Worm (Caenorhabditis elegans) whole organism, midembryonic: ENCODE results near the gene C04E6.4.

ENCODE experiments used
- T22C8.4 ChIP-seq: fragments of 200-800 bp; sonication (Bioruptor generic); IDR thresholded peaks from 2 replicates; pipeline ENCODE4 v1.3.6; 2022; ENCODE audit warnings: missing genetic modification characterization, missing compliant biosample characterization
- cog-1 ChIP-seq: sonication (generic microtip); optimal IDR thresholded peaks from 2 replicates; lab custom pipeline; 2016; ENCODE audit warnings: missing genetic modification characterization, missing compliant biosample characterization
- flt-1 ChIP-seq: fragments of 200-800 bp; sonication (Bioruptor generic); IDR thresholded peaks from 2 replicates; pipeline ENCODE4 v1.3.6; 2022; ENCODE audit warnings: missing genetic modification characterization, missing compliant biosample characterization
- klf-2 ChIP-seq: fragments of 200-800 bp; sonication (Bioruptor generic); conservative IDR thresholded peaks from 2 replicates; pipeline ENCODE4 v1.3.6; 2022; ENCODE audit warnings: missing genetic modification reagents, missing genetic modification characterization, missing compliant biosample characterization
- med-1 ChIP-seq: sonication (generic microtip); optimal IDR thresholded peaks from 2 replicates; lab custom pipeline; 2017; ENCODE audit warnings: missing genetic modification characterization, mild to moderate bottlenecking, missing compliant biosample characterization, antibody characterized with exemption, missing genetic modification reagents; ENCODE audit not compliant: insufficient read depth
- ref-1 ChIP-seq: fragments of 200-800 bp; sonication (Bioruptor generic); conservative IDR thresholded peaks from 2 replicates; pipeline ENCODE4 v1.3.6; 2022; ENCODE audit warnings: missing genetic modification reagents, missing genetic modification characterization, missing compliant biosample characterization
- tab-1 ChIP-seq: fragments of 200-800 bp; sonication (Bioruptor generic); IDR thresholded peaks from 2 replicates; pipeline ENCODE4 v1.3.6; 2022; ENCODE audit warnings: missing genetic modification characterization, missing compliant biosample characterization
- ztf-23 ChIP-seq: fragments of 200-800 bp; sonication (Bioruptor generic); IDR thresholded peaks from 2 replicates; pipeline ENCODE4 v1.3.6; 2022; ENCODE audit warnings: missing genetic modification reagents, missing genetic modification characterization, missing compliant biosample characterization
- ztf-29 ChIP-seq: fragments of 200-800 bp; sonication (Bioruptor generic); IDR thresholded peaks from 2 replicates; pipeline ENCODE4 v1.3.6; 2022; ENCODE audit warnings: missing genetic modification reagents, missing genetic modification characterization, missing compliant biosample characterization

The C04E6.4 gene

DNA sequence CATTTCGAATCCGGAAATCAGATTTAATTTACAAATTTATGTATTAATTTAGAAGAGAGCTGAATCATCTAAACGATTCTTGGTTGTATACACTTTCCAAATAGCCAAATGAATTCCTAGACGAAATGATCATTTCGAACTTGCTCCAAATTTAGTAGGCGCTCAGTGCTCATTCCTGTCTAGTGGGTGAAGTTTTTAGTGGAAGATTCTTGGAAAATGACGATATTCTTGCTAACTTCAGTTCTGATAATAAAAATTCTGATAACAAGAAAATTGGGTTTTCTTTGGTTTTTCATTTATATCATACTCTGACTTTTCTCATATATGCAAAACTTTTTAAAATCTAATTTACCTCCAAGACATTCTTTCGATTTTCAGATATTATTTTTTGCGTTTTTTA, 14.6 kb downstream of the C04E6.4 start:
- TF ChIP-seq cog-1 (tag; lab: Kevin White, UChicago) (no peak), klf-2 (GFP tag; lab: Robert Waterston, UW) (no peak), ref-1 (GFP tag; lab: Robert Waterston, UW) (no peak), tab-1 (no peak), T22C8.4 (GFP tag; lab: Robert Waterston, UW) (no peak), ztf-29 (GFP tag; lab: Robert Waterston, UW) (no peak)

DNA sequence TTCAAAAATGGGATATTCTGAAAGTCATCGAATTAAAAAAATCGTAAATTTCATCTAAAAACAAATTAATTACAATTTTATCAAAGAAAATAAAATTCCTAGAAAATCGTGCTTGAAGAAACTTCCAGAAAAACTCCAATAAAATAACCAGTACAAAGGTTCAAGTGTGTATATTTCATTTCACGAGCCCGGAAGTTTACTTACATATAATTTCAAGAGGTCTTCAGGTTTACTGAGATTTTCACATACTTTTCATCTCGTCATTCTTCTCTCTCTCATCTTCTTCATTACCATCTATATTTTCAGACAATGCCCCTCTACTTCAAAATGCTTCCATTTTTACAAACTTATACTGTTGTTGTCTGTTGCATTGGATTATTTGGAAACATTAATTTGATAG, 15.0 kb downstream of the C04E6.4 start, which contains the start of gene srsx-18:
srsx-18 (plus strand) TSS at position 301 of the 400 bp plus-strand sequence.
- TF ChIP-seq ztf-29 (GFP tag; lab: Robert Waterston, UW) (no peak), med-1 (GFP tag; lab: Kevin White, UChicago) (no peak), ztf-23 (GFP tag; lab: Robert Waterston, UW) (no peak), ref-1 (GFP tag; lab: Robert Waterston, UW) (no peak), T22C8.4 (GFP tag; lab: Robert Waterston, UW) (no peak), cog-1 (tag; lab: Kevin White, UChicago) (no peak), klf-2 (GFP tag; lab: Robert Waterston, UW) (no peak), tab-1 (no peak)

DNA sequence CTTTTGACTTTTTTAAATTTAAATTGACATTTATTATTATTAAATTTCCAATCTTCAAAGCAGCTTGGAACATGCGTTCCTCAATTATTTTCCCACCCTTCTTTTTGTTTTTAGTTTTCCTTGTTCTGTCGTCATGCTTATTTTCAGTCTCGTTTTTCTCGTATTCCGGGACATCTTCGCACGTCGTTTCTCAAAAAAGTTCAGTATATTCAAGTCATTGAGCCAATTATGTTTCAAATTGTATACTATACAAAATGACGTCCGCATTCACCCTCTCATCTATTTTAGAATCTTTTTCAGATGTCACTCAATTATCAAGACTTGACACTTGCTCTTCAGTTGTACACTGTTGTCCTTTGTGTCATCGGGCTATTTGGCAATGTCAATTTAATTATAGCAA, 20.2 kb downstream of the C04E6.4 start, which contains the start of gene srsx-17:
srsx-17 (plus strand) TSS at position 301 of the 400 bp plus-strand sequence.
- no peak for TF ChIP-seq tab-1

DNA sequence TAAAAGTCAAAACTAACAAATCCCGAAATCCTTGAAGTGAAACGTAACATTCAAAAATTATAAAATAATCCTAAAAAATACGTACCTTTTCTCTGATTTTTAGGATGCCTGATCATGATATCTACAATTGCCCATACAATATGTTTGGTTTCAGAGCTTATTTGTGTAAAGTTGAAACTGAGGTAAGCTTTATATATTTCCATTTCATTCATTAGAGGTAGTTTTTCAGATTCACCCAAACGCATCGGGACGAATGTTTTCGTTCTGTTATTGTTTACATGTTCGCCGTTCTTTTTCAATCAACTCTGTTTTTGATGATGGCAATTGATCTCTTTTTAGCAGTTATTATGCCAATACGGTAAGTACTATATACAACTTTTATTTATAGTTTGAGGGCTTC, 20.8 kb downstream of the C04E6.4 start:
- TF ChIP-seq ref-1 (GFP tag; lab: Robert Waterston, UW) = no peak
- TF ChIP-seq cog-1 (tag; lab: Kevin White, UChicago) = no peak
- TF ChIP-seq ztf-29 (GFP tag; lab: Robert Waterston, UW) = no peak
- TF ChIP-seq T22C8.4 (GFP tag; lab: Robert Waterston, UW) = no peak
- no peak for TF ChIP-seq flt-1 (GFP tag; lab: Robert Waterston, UW)
- TF ChIP-seq tab-1 = no peak
- no peak for TF ChIP-seq med-1 (GFP tag; lab: Kevin White, UChicago)
- no peak for TF ChIP-seq ztf-23 (GFP tag; lab: Robert Waterston, UW)
- no peak for TF ChIP-seq klf-2 (GFP tag; lab: Robert Waterston, UW)

DNA sequence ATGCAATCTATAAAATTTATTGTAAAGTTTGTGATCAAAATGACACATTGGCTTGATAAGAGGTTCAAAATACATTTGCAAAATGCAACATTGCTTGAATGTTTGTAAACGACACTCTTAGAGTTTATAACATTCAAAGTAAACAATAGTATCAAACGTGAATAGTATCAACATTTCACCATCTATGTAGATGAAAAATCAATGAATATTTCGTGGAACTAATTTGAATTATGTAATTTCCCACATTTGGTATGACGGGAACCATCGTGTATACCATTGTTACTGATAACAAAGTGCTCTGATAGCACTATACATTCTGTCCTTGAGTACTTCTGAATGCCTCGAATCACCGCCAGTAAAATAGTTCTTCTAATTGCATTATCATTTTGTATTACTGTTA, 23.4 kb downstream of the C04E6.4 start, which contains the start of gene galt-1:
galt-1 (plus strand) TSS at position 318 of the 400 bp plus-strand sequence.
- TF ChIP-seq klf-2 (GFP tag; lab: Robert Waterston, UW) (no peak), T22C8.4 (GFP tag; lab: Robert Waterston, UW) (no peak), ref-1 (GFP tag; lab: Robert Waterston, UW) (no peak), ztf-23 (GFP tag; lab: Robert Waterston, UW) (no peak), tab-1 (no peak), med-1 (GFP tag; lab: Kevin White, UChicago) (no peak), cog-1 (tag; lab: Kevin White, UChicago) (no peak), flt-1 (GFP tag; lab: Robert Waterston, UW) (no peak)

DNA sequence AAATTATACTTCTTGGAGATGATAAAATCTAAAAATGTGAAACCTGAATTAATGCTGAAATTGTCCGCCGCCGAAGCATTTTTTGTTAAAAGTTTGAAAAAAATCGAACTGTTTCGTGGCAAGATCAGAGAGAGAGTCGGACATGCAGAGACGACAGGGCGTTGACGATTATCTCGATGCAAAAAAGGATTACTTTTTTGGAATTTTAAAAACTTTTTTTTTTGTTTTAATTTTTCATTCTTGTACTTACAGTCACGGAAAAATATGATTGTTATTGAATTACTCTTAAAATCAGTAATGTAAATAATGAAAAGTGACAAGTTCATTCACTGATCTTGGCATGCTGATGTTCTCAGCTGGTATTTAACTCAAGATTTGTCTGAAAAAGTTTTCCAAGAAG, 29.5 kb downstream of the C04E6.4 start, which contains the start of the genes M03F8.5 and M03F8.7:
M03F8.5 (minus strand) TSS at position 101 of the 400 bp plus-strand sequence.
M03F8.7 (plus strand) TSS at position 249 of the 400 bp plus-strand sequence.
- no peak for TF ChIP-seq med-1 (GFP tag; lab: Kevin White, UChicago)
- no peak for TF ChIP-seq T22C8.4 (GFP tag; lab: Robert Waterston, UW)
- TF ChIP-seq ztf-29 (GFP tag; lab: Robert Waterston, UW) = no peak
- no peak for TF ChIP-seq flt-1 (GFP tag; lab: Robert Waterston, UW)
- no peak for TF ChIP-seq klf-2 (GFP tag; lab: Robert Waterston, UW)
- no peak for TF ChIP-seq ref-1 (GFP tag; lab: Robert Waterston, UW)
- no peak for TF ChIP-seq tab-1

DNA sequence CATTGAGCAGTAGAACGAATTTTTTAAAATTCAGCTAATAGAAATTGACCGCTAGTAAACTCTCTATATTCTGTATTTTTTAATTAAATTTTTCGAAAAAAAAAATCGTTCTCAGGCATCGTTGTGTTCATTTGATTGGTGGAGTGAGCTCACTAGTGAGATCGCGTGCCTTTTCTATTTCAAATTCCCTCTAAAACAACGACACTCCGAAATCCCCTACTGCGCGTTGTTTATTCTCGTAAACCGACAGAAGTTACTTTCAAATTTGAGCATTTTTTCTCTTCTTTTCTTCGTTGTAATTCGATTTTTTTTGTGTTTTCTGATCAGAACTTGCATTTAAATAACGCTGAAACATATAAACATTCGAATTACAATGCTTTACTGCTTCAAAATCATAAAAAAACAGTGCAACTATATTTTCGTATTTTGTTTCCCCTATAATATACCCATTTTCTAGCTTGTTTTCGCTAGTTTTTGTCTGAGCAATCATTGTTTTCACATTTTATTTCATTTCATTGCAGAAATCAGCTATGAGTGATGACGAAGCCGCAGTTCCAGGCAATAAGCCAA, 32.4 kb downstream of the C04E6.4 start, which contains the start of gene syf-3:
syf-3 (plus strand) TSS at position 520 of the 570 bp plus-strand sequence.
- TF ChIP-seq ref-1 (GFP tag; lab: Robert Waterston, UW) = no peak
- no peak for TF ChIP-seq T22C8.4 (GFP tag; lab: Robert Waterston, UW)
- no peak for TF ChIP-seq klf-2 (GFP tag; lab: Robert Waterston, UW)
- no peak for TF ChIP-seq ztf-23 (GFP tag; lab: Robert Waterston, UW)
- no peak for TF ChIP-seq med-1 (GFP tag; lab: Kevin White, UChicago)
- TF ChIP-seq cog-1 (tag; lab: Kevin White, UChicago) = no peak
- TF ChIP-seq tab-1 = no peak
- no peak for TF ChIP-seq ztf-29 (GFP tag; lab: Robert Waterston, UW)
- no peak for TF ChIP-seq flt-1 (GFP tag; lab: Robert Waterston, UW)

DNA sequence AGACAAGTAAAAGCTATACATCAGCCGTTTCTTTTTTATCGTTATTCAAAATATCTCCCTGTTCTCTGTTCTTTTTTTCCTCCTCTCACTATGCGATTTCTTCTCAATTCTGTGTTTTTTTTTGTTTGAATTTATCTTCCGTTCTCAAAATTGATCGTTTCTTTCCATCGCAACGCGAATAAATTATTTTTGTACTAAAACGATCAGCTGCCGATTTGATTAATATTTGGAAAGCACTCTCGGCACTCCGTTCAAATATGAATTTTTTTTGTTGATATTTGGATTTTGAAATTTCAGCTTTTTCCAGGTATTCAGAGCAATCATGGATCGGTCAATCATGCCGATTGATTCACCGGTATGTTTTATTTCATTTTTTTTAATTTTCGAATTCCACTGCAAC, 36.0 kb downstream of the C04E6.4 start, which contains the start of gene pst-1:
pst-1 (plus strand) TSS at position 301 of the 400 bp plus-strand sequence.
- TF ChIP-seq ztf-29 (GFP tag; lab: Robert Waterston, UW) (no peak), ref-1 (GFP tag; lab: Robert Waterston, UW) (no peak), cog-1 (tag; lab: Kevin White, UChicago) (no peak), tab-1 (no peak), klf-2 (GFP tag; lab: Robert Waterston, UW) (no peak), med-1 (GFP tag; lab: Kevin White, UChicago) (no peak), ztf-23 (GFP tag; lab: Robert Waterston, UW) (no peak), T22C8.4 (GFP tag; lab: Robert Waterston, UW) (no peak), flt-1 (GFP tag; lab: Robert Waterston, UW) (no peak)

DNA sequence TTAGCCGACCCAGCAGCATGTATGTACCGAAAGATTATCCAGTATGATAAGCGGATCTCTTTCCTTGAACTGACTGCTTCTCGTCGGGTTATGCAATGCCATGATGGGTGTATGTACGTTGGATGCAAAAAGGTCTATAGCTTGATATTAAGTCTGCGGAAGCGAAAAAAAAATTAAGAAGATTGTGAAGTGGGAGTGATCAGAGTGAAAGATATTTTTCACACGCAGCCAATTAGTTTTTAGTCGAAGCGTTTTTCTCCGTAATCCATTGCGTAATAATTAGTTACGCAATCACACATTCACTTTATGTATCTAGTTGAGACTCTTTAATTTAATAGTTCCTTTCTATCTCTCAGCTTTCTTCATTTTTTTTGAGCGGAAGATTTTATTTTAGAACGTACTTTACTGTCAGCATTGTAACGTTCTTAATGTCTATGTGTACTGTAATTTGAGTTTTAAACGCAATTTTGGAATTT, 42.5 kb downstream of the C04E6.4 start:
- no peak for TF ChIP-seq ztf-29 (GFP tag; lab: Robert Waterston, UW)
- TF ChIP-seq ztf-23 (GFP tag; lab: Robert Waterston, UW) = no peak
- TF ChIP-seq tab-1 = no peak
- TF ChIP-seq med-1 (GFP tag; lab: Kevin White, UChicago) = no peak
- no peak for TF ChIP-seq klf-2 (GFP tag; lab: Robert Waterston, UW)
- no peak for TF ChIP-seq flt-1 (GFP tag; lab: Robert Waterston, UW)
- TF ChIP-seq cog-1 (tag; lab: Kevin White, UChicago) = no peak
- no peak for TF ChIP-seq ref-1 (GFP tag; lab: Robert Waterston, UW)
- TF ChIP-seq T22C8.4 (GFP tag; lab: Robert Waterston, UW) = no peak
